Fruit fly (Drosophila melanogaster) whole organism, embryonic: Measurements from ENCODE around the gene CG7227.

ENCODE experiments used
- Atf6 ChIP-seq: fragments of 200-800 bp; sonication (Bioruptor generic); IDR thresholded peaks from 2 replicates; pipeline ENCODE4 v1.3.6; 2022; ENCODE audit warnings: missing biosample characterization, missing genetic modification characterization
- CG10431 ChIP-seq: fragments of 200-800 bp; sonication (Bioruptor generic); optimal IDR thresholded peaks from 3 replicates; lab custom pipeline; 2018; ENCODE audit warnings: missing biosample characterization, mild to moderate bottlenecking, missing genetic modification characterization
- CG10543 ChIP-seq: fragments of 200-800 bp; sonication (Bioruptor generic); optimal IDR thresholded peaks from 3 replicates; lab custom pipeline; 2017; ENCODE audit warnings: missing biosample characterization, mild to moderate bottlenecking, missing genetic modification characterization, moderate library complexity
- CG11504 ChIP-seq: fragments of 200-800 bp; sonication (Bioruptor generic); optimal IDR thresholded peaks from 3 replicates; lab custom pipeline; 2019; ENCODE audit warnings: missing biosample characterization, mild to moderate bottlenecking, missing genetic modification characterization, moderate library complexity
- CG11696 ChIP-seq: fragments of 200-800 bp; sonication (Bioruptor generic); IDR thresholded peaks from 2 replicates; pipeline ENCODE4 v1.3.6; 2022; ENCODE audit warnings: missing biosample characterization, missing genetic modification characterization
- CG17361 ChIP-seq: fragments of 200-800 bp; sonication (Bioruptor generic); IDR thresholded peaks from 3 replicates; pipeline ENCODE4 v1.3.6; 2022; ENCODE audit warnings: missing biosample characterization, missing genetic modification characterization
- CG18764 ChIP-seq: fragments of 200-800 bp; sonication (Bioruptor generic); optimal IDR thresholded peaks from 3 replicates; lab custom pipeline; 2016; ENCODE audit warnings: missing biosample characterization, missing genetic modification characterization
- CG2678 ChIP-seq: fragments of 200-800 bp; sonication (Bioruptor generic); optimal IDR thresholded peaks from 3 replicates; lab custom pipeline; 2019; ENCODE audit warnings: missing biosample characterization, mild to moderate bottlenecking, missing genetic modification characterization, moderate library complexity
- CG30403 ChIP-seq: fragments of 200-800 bp; sonication (Bioruptor generic); optimal IDR thresholded peaks from 3 replicates; lab custom pipeline; 2016; ENCODE audit warnings: missing biosample characterization, missing genetic modification characterization
- CG34376 ChIP-seq: fragments of 200-800 bp; sonication (Bioruptor generic); optimal IDR thresholded peaks from 2 replicates; lab custom pipeline; 2018; ENCODE audit warnings: missing biosample characterization, mild to moderate bottlenecking, missing genetic modification characterization
- CG4360 ChIP-seq: fragments of 200-800 bp; sonication (Bioruptor generic); IDR thresholded peaks from 2 replicates; pipeline ENCODE4 v1.3.6; 2022; ENCODE audit warnings: missing biosample characterization, missing genetic modification characterization
- CG4730 ChIP-seq: fragments of 200-800 bp; sonication (Bioruptor generic); IDR thresholded peaks from 2 replicates; pipeline ENCODE4 v1.3.6; 2022; ENCODE audit warnings: missing biosample characterization, missing genetic modification characterization
- CG5245 ChIP-seq: fragments of 200-800 bp; sonication (Bioruptor generic); optimal IDR thresholded peaks from 3 replicates; lab custom pipeline; 2016; ENCODE audit warnings: missing biosample characterization, missing genetic modification characterization
- CG6175 ChIP-seq: fragments of 200-800 bp; sonication (Bioruptor generic); IDR thresholded peaks from 3 replicates; pipeline ENCODE4 v1.3.6; 2022; ENCODE audit warnings: missing biosample characterization, missing genetic modification characterization
- CG6272 ChIP-seq: fragments of 200-800 bp; sonication (Bioruptor generic); IDR thresholded peaks from 2 replicates; pipeline ENCODE4 v1.3.6; 2022; ENCODE audit warnings: missing biosample characterization, missing genetic modification characterization
- CG6813 ChIP-seq: fragments of 200-800 bp; sonication (Bioruptor generic); optimal IDR thresholded peaks from 2 replicates; lab custom pipeline; 2017; ENCODE audit warnings: missing biosample characterization, missing genetic modification characterization, mild to moderate bottlenecking, moderate library complexity, missing genetic modification reagents
- CG7786 ChIP-seq: fragments of 200-800 bp; sonication (Bioruptor generic); optimal IDR thresholded peaks from 2 replicates; lab custom pipeline; 2016; ENCODE audit warnings: missing biosample characterization, missing genetic modification characterization
- CG9727 ChIP-seq: fragments of 200-800 bp; sonication (Bioruptor generic); optimal IDR thresholded peaks from 3 replicates; lab custom pipeline; 2017; ENCODE audit warnings: missing biosample characterization, mild to moderate bottlenecking, missing genetic modification characterization
- CG9797 ChIP-seq: fragments of 200-800 bp; sonication (Bioruptor generic); optimal IDR thresholded peaks from 3 replicates; lab custom pipeline; 2018; ENCODE audit warnings: missing biosample characterization, mild to moderate bottlenecking, missing genetic modification characterization
- D19A ChIP-seq: fragments of 200-800 bp; optimal IDR thresholded peaks from 3 replicates; lab custom pipeline; 2019; ENCODE audit warnings: missing biosample characterization, mild to moderate bottlenecking, missing genetic modification characterization, moderate library complexity
- D19B ChIP-seq: fragments of 200-800 bp; sonication (Bioruptor generic); optimal IDR thresholded peaks from 2 replicates; lab custom pipeline; 2017; ENCODE audit warnings: missing biosample characterization, mild to moderate bottlenecking, missing genetic modification characterization
- Doc2 ChIP-seq: fragments of 200-800 bp; sonication (Bioruptor generic); IDR thresholded peaks from 2 replicates; pipeline ENCODE4 v1.3.6; 2022; ENCODE audit warnings: missing biosample characterization, missing genetic modification characterization
- Kr ChIP-seq: fragments of 200-800 bp; sonication (Bioruptor generic); optimal IDR thresholded peaks from 2 replicates; lab custom pipeline; 2017; ENCODE audit warnings: missing biosample characterization, mild to moderate bottlenecking, missing genetic modification characterization
- MTF-1 ChIP-seq: fragments of 200-800 bp; sonication (Bioruptor generic); optimal IDR thresholded peaks from 2 replicates; lab custom pipeline; 2018; ENCODE audit warnings: missing biosample characterization, mild to moderate bottlenecking, missing genetic modification characterization, borderline replicate concordance
- Max ChIP-seq: fragments of 200-800 bp; sonication (Bioruptor generic); optimal IDR thresholded peaks from 2 replicates; lab custom pipeline; 2016; ENCODE audit warnings: missing biosample characterization, mild to moderate bottlenecking, missing genetic modification characterization
- Pdp1 ChIP-seq, 2 experiments: fragments of 200-800 bp; sonication (Bioruptor generic); optimal IDR thresholded peaks; 3 replicates each; lab custom pipeline; 2016; ENCODE audit warnings: missing biosample characterization in 2 of 2, missing genetic modification characterization in 2 of 2, mild to moderate bottlenecking in 1 of 2, moderate library complexity in 1 of 2
- Sox100B ChIP-seq: fragments of 200-800 bp; sonication (Bioruptor generic); optimal IDR thresholded peaks from 3 replicates; lab custom pipeline; 2018; ENCODE audit warnings: missing biosample characterization, mild to moderate bottlenecking, missing genetic modification characterization
- Spps ChIP-seq: fragments of 200-800 bp; sonication (Bioruptor generic); optimal IDR thresholded peaks from 2 replicates; lab custom pipeline; 2018; ENCODE audit warnings: missing biosample characterization, mild to moderate bottlenecking, missing genetic modification characterization
- Sry-β ChIP-seq: fragments of 200-800 bp; sonication (Bioruptor generic); optimal IDR thresholded peaks from 2 replicates; lab custom pipeline; 2018; ENCODE audit warnings: missing biosample characterization, mild to moderate bottlenecking, missing genetic modification characterization, moderate library complexity
- Xbp1 ChIP-seq: fragments of 200-800 bp; sonication (Bioruptor generic); optimal IDR thresholded peaks from 3 replicates; lab custom pipeline; 2016; ENCODE audit warnings: missing biosample characterization, mild to moderate bottlenecking, missing genetic modification characterization
- aop ChIP-seq: fragments of 200-800 bp; sonication (Bioruptor generic); IDR thresholded peaks from 2 replicates; pipeline ENCODE4 v1.3.6; 2022; ENCODE audit warnings: missing biosample characterization, missing genetic modification characterization
- ap ChIP-seq: fragments of 200-800 bp; sonication (Bioruptor generic); IDR thresholded peaks from 2 replicates; pipeline ENCODE4 v1.3.6; 2022; ENCODE audit warnings: missing biosample characterization, missing genetic modification characterization
- bowl ChIP-seq: fragments of 200-800 bp; sonication (Bioruptor generic); IDR thresholded peaks from 2 replicates; pipeline ENCODE4 v1.3.6; 2022; ENCODE audit warnings: missing biosample characterization, missing genetic modification characterization
- cwo ChIP-seq: fragments of 200-800 bp; sonication (Bioruptor generic); optimal IDR thresholded peaks from 3 replicates; lab custom pipeline; 2017; ENCODE audit warnings: missing biosample characterization, missing genetic modification characterization, mild to moderate bottlenecking, moderate library complexity, missing genetic modification reagents
- dimm ChIP-seq: fragments of 200-800 bp; sonication (Bioruptor generic); IDR thresholded peaks from 2 replicates; pipeline ENCODE4 v1.3.6; 2022; ENCODE audit warnings: missing biosample characterization, missing genetic modification characterization
- ems ChIP-seq: fragments of 200-800 bp; sonication (Bioruptor generic); optimal IDR thresholded peaks from 3 replicates; lab custom pipeline; 2016; ENCODE audit warnings: missing biosample characterization, missing genetic modification characterization
- fru ChIP-seq: fragments of >200 bp; optimal IDR thresholded peaks from 2 replicates; lab custom pipeline; 2017
- kay ChIP-seq: fragments of 200-800 bp; sonication (Bioruptor generic); optimal IDR thresholded peaks from 2 replicates; lab custom pipeline; 2016; ENCODE audit warnings: missing biosample characterization, missing genetic modification characterization
- kni ChIP-seq: fragments of 200-800 bp; sonication (Bioruptor generic); optimal IDR thresholded peaks from 3 replicates; lab custom pipeline; 2017; ENCODE audit warnings: mild to moderate bottlenecking, missing biosample characterization, missing genetic modification reagents, missing genetic modification characterization
- lab ChIP-seq: fragments of 200-800 bp; sonication (Bioruptor generic); optimal IDR thresholded peaks from 3 replicates; lab custom pipeline; 2017; ENCODE audit warnings: missing biosample characterization, missing genetic modification characterization, mild to moderate bottlenecking, moderate library complexity, missing genetic modification reagents
- org-1 ChIP-seq: fragments of 200-800 bp; sonication (Bioruptor generic); optimal IDR thresholded peaks from 2 replicates; lab custom pipeline; 2017; ENCODE audit warnings: missing biosample characterization, missing genetic modification characterization
- psq ChIP-seq: fragments of 200-800 bp; sonication (Bioruptor generic); optimal IDR thresholded peaks from 2 replicates; lab custom pipeline; 2017; ENCODE audit warnings: missing biosample characterization, missing genetic modification characterization
- shn ChIP-seq: fragments of 200-800 bp; sonication (Bioruptor generic); optimal IDR thresholded peaks from 3 replicates; lab custom pipeline; 2016; ENCODE audit warnings: missing biosample characterization, missing genetic modification characterization
- slp2 ChIP-seq: fragments of 200-800 bp; sonication (Bioruptor generic); optimal IDR thresholded peaks from 2 replicates; lab custom pipeline; 2016; ENCODE audit warnings: missing biosample characterization, missing genetic modification characterization
- so ChIP-seq: fragments of 200-800 bp; sonication (Bioruptor generic); IDR thresholded peaks from 3 replicates; pipeline ENCODE4 v1.3.6; 2022; ENCODE audit warnings: missing biosample characterization, missing genetic modification characterization
- trh ChIP-seq: fragments of 200-800 bp; sonication (Bioruptor generic); optimal IDR thresholded peaks from 2 replicates; lab custom pipeline; 2016; ENCODE audit warnings: missing biosample characterization, missing genetic modification characterization
- tup ChIP-seq: fragments of 200-800 bp; sonication (Bioruptor generic); optimal IDR thresholded peaks from 2 replicates; lab custom pipeline; 2016; ENCODE audit warnings: missing biosample characterization, mild to moderate bottlenecking, missing genetic modification characterization, moderate library complexity
- zfh1 ChIP-seq: fragments of 200-800 bp; sonication (Bioruptor generic); IDR thresholded peaks from 3 replicates; pipeline ENCODE4 v1.3.6; 2022; ENCODE audit warnings: missing biosample characterization, missing genetic modification characterization
- zfh2 ChIP-seq: fragments of 200-800 bp; sonication (Bioruptor generic); optimal IDR thresholded peaks from 2 replicates; lab custom pipeline; 2016; ENCODE audit warnings: missing biosample characterization, missing genetic modification characterization

CG7227 gene

dm6 chr2L:7960581-7961530 lies 37.1 kb downstream of the CG7227 start (continued):
- TF ChIP-seq Sry-β (GFP tag; lab: Kevin White, UChicago) (no peak), shn (GFP tag; lab: Kevin White, UChicago) (no peak), org-1 (GFP tag; lab: Kevin White, UChicago) (no peak), CG11504 (tag; lab: Kevin White, UChicago) (peak; percentile 4), fru (no peak), CG10543 (GFP tag; lab: Kevin White, UChicago) (peak; percentile 62), CG17361 (GFP tag; lab: Robert Waterston, UW) (peak; percentile 38; the same call in 2 of the 3 replicates), so (GFP tag; lab: Robert Waterston, UW) (no peak), MTF-1 (peak; percentile 47), lab (GFP tag; lab: Kevin White, UChicago) (peak; percentile 89), CG4360 (GFP tag; lab: Robert Waterston, UW) (peak; percentile 36), Spps (no peak), zfh2 (GFP tag; lab: Kevin White, UChicago) (no peak), Atf6 (peak; percentile 55), CG34376 (GFP tag; lab: Kevin White, UChicago) (peak; percentile 42), Sox100B (GFP tag; lab: Kevin White, UChicago) (peak; percentile 0), Max (GFP tag; lab: Kevin White, UChicago) (peak; percentile 43), cwo (GFP tag; lab: Kevin White, UChicago) (peak; percentile 64), CG30403 (GFP tag; lab: Kevin White, UChicago) (no peak), CG6175 (GFP tag; lab: Robert Waterston, UW) (no peak), trh (GFP tag; lab: Kevin White, UChicago) (no peak), CG11696 (GFP tag; lab: Robert Waterston, UW) (0 out of 2 replicates have a peak, but pooled peaks have one; percentile 41), Doc2 (GFP tag; lab: Robert Waterston, UW) (no peak), CG9727 (peak; percentile 67), aop (no peak), kay (no peak), CG7786 (GFP tag; lab: Kevin White, UChicago) (no peak), D19B (GFP tag; lab: Kevin White, UChicago) (peak; percentile 35), kni (GFP tag; lab: Kevin White, UChicago) (no peak), dimm (GFP tag; lab: Robert Waterston, UW) (no peak), psq (GFP tag; lab: Kevin White, UChicago) (no peak), ap (GFP tag; lab: Robert Waterston, UW) (no peak), ems (GFP tag; lab: Kevin White, UChicago) (no peak), bowl (no peak), D19A (tag; lab: Kevin White, UChicago) (no peak), zfh1 (no peak; the same call in 2 of the 3 replicates), Kr (GFP tag; lab: Kevin White, UChicago) (no peak), slp2 (GFP tag; lab: Kevin White, UChicago) (no peak), CG18764 (peak; percentile 34), CG6272 (GFP tag; lab: Robert Waterston, UW) (no peak), CG10431 (GFP tag; lab: Kevin White, UChicago) (no peak), CG5245 (GFP tag; lab: Kevin White, UChicago) (no peak), Xbp1 (GFP tag; lab: Kevin White, UChicago) (no peak), CG4730 (GFP tag; lab: Robert Waterston, UW) (no peak), Pdp1 (GFP tag; optimal IDR thresholded peaks at IDR 0.05; lab: Kevin White, UChicago) (peak in 1 of 2 experiments; percentile 79), CG6813 (GFP tag; lab: Kevin White, UChicago) (peak; percentile 79), tup (GFP tag; lab: Kevin White, UChicago) (no peak), CG2678 (peak; percentile 79), CG9797 (no peak)
